Worm (Caenorhabditis elegans) whole organism, L2 larva: ENCODE data around the gene catp-6.

ENCODE experiments used
- C34F6.9 ChIP-seq: fragments of 150-350 bp; optimal IDR thresholded peaks from 2 replicates; lab custom pipeline; 2014; ENCODE audit warnings: missing biosample characterization, missing genetic modification characterization
- F13H6.1 ChIP-seq: sonication (generic microtip); optimal IDR thresholded peaks from 2 replicates; lab custom pipeline; 2016; ENCODE audit warnings: missing genetic modification characterization, missing compliant biosample characterization
- Y55F3AM.14 ChIP-seq: fragments of 200-800 bp; sonication (Bioruptor generic); optimal IDR thresholded peaks from 2 replicates; lab custom pipeline; 2018; ENCODE audit warnings: mild to moderate bottlenecking, missing genetic modification characterization, missing compliant biosample characterization
- ZK546.5 ChIP-seq: sonication (generic microtip); optimal IDR thresholded peaks from 2 replicates; lab custom pipeline; 2017; ENCODE audit warnings: missing biosample characterization, missing genetic modification characterization
- alr-1 ChIP-seq: fragments of 150-350 bp; optimal IDR thresholded peaks from 2 replicates; lab custom pipeline; 2014; ENCODE audit warnings: missing biosample characterization, missing genetic modification characterization
- aly-2 ChIP-seq: fragments of 150-350 bp; optimal IDR thresholded peaks from 2 replicates; lab custom pipeline; 2014; ENCODE audit warnings: missing biosample characterization, missing genetic modification characterization
- ama-1 ChIP-seq: fragments of 150-350 bp; optimal IDR thresholded peaks from 2 replicates; lab custom pipeline; 2018; ENCODE audit warnings: inconsistent platforms
- blmp-1 ChIP-seq: sonication (generic microtip); optimal IDR thresholded peaks from 2 replicates; lab custom pipeline; 2017; ENCODE audit warnings: missing genetic modification characterization, mild to moderate bottlenecking, missing compliant biosample characterization, antibody characterized with exemption, moderate library complexity; ENCODE audit not compliant: insufficient read depth
- ceh-16 ChIP-seq: fragments of 150-350 bp; optimal IDR thresholded peaks from 2 replicates; lab custom pipeline; 2014; ENCODE audit warnings: missing biosample characterization, missing genetic modification characterization
- ceh-82 ChIP-seq: fragments of 150-350 bp; optimal IDR thresholded peaks from 2 replicates; lab custom pipeline; 2014; ENCODE audit warnings: missing biosample characterization, missing genetic modification characterization
- crh-2 ChIP-seq: sonication (generic microtip); optimal IDR thresholded peaks from 2 replicates; lab custom pipeline; 2017; ENCODE audit warnings: missing biosample characterization, missing genetic modification characterization
- dmd-4 ChIP-seq: sonication (generic microtip); optimal IDR thresholded peaks from 2 replicates; lab custom pipeline; 2017; ENCODE audit warnings: missing biosample characterization, missing genetic modification characterization
- egl-27 ChIP-seq: sonication (generic microtip); optimal IDR thresholded peaks from 3 replicates; lab custom pipeline; 2017; ENCODE audit warnings: missing biosample characterization, missing genetic modification reagents, missing genetic modification characterization
- elt-1 ChIP-seq: fragments of 150-350 bp; optimal IDR thresholded peaks from 2 replicates; lab custom pipeline; 2014; ENCODE audit warnings: missing biosample characterization, missing genetic modification characterization
- elt-3 ChIP-seq: sonication (generic microtip); optimal IDR thresholded peaks from 2 replicates; lab custom pipeline; 2017; ENCODE audit warnings: missing biosample characterization, missing genetic modification characterization
- fos-1 ChIP-seq: fragments of 150-350 bp; optimal IDR thresholded peaks from 2 replicates; lab custom pipeline; 2014; ENCODE audit warnings: missing biosample characterization, missing genetic modification characterization
- gmeb-1 ChIP-seq: fragments of 150-350 bp; optimal IDR thresholded peaks from 2 replicates; lab custom pipeline; 2014; ENCODE audit warnings: missing biosample characterization, missing genetic modification characterization
- lin-11 ChIP-seq: fragments of 150-350 bp; sonication (generic microtip); optimal IDR thresholded peaks from 2 replicates; lab custom pipeline; 2014; ENCODE audit warnings: missing biosample characterization, missing genetic modification characterization, inconsistent platforms, mixed read lengths
- lin-13 ChIP-seq: fragments of 150-350 bp; optimal IDR thresholded peaks from 2 replicates; lab custom pipeline; 2014; ENCODE audit warnings: missing biosample characterization, missing genetic modification reagents, missing genetic modification characterization
- lin-39 ChIP-seq: fragments of 150-350 bp; optimal IDR thresholded peaks from 2 replicates; lab custom pipeline; 2014; ENCODE audit warnings: missing biosample characterization, missing genetic modification reagents, missing genetic modification characterization
- lsy-2 ChIP-seq, 2 experiments: fragments of 150-350 bp in 1 of 2; sonication (generic microtip) in 1 of 2; optimal IDR thresholded peaks; 2 replicates each; lab custom pipeline; 2014 to 2017; ENCODE audit warnings: missing biosample characterization in 2 of 2, missing genetic modification characterization in 2 of 2
- mab-5 ChIP-seq: fragments of 150-350 bp; optimal IDR thresholded peaks from 2 replicates; lab custom pipeline; 2014; ENCODE audit warnings: missing biosample characterization, missing genetic modification characterization
- mdl-1 ChIP-seq, 2 experiments: fragments of 150-350 bp in 1 of 2; sonication (generic microtip) in 1 of 2; optimal IDR thresholded peaks; 2 replicates each; lab custom pipeline; 2017; ENCODE audit warnings: missing biosample characterization in 2 of 2, missing genetic modification characterization in 2 of 2
- nhr-10 ChIP-seq: sonication (generic microtip); optimal IDR thresholded peaks from 2 replicates; lab custom pipeline; 2017; ENCODE audit warnings: missing biosample characterization, missing genetic modification characterization
- nhr-11 ChIP-seq: fragments of 150-350 bp; optimal IDR thresholded peaks from 2 replicates; lab custom pipeline; 2014; ENCODE audit warnings: missing biosample characterization, missing genetic modification characterization
- nhr-12 ChIP-seq: fragments of 150-350 bp; optimal IDR thresholded peaks from 2 replicates; lab custom pipeline; 2014; ENCODE audit warnings: missing biosample characterization, missing genetic modification characterization
- nhr-129 ChIP-seq: fragments of 150-350 bp; optimal IDR thresholded peaks from 2 replicates; lab custom pipeline; 2014; ENCODE audit warnings: missing biosample characterization, missing genetic modification characterization
- nhr-21 ChIP-seq: fragments of 150-350 bp; optimal IDR thresholded peaks from 2 replicates; lab custom pipeline; 2014; ENCODE audit warnings: missing biosample characterization, missing genetic modification characterization
- nhr-23 ChIP-seq: fragments of 150-350 bp; optimal IDR thresholded peaks from 2 replicates; lab custom pipeline; 2014; ENCODE audit warnings: missing biosample characterization, missing genetic modification reagents, missing genetic modification characterization
- nhr-237 ChIP-seq: fragments of 150-350 bp; optimal IDR thresholded peaks from 2 replicates; lab custom pipeline; 2014; ENCODE audit warnings: missing biosample characterization, missing genetic modification characterization
- nhr-25 ChIP-seq: fragments of 150-350 bp; sonication (generic microtip); optimal IDR thresholded peaks from 3 replicates; lab custom pipeline; 2014; ENCODE audit warnings: missing biosample characterization, missing genetic modification characterization
- nhr-6 ChIP-seq: fragments of 150-350 bp; optimal IDR thresholded peaks from 2 replicates; lab custom pipeline; 2014; ENCODE audit warnings: missing biosample characterization, missing genetic modification characterization
- nhr-77 ChIP-seq: fragments of 150-350 bp; optimal IDR thresholded peaks from 2 replicates; lab custom pipeline; 2014; ENCODE audit warnings: missing biosample characterization, missing genetic modification characterization
- peb-1 ChIP-seq: fragments of 150-350 bp; optimal IDR thresholded peaks from 2 replicates; lab custom pipeline; 2014; ENCODE audit warnings: missing biosample characterization, missing genetic modification characterization
- sem-4 ChIP-seq: fragments of 150-350 bp; optimal IDR thresholded peaks from 2 replicates; lab custom pipeline; 2014; ENCODE audit warnings: missing biosample characterization, missing genetic modification reagents, missing genetic modification characterization
- skn-1 ChIP-seq: sonication (generic microtip); optimal IDR thresholded peaks from 2 replicates; lab custom pipeline; 2017; ENCODE audit warnings: missing biosample characterization, missing genetic modification characterization
- sma-3 ChIP-seq: sonication (generic microtip); optimal IDR thresholded peaks from 2 replicates; lab custom pipeline; 2016; ENCODE audit warnings: missing genetic modification reagents, missing genetic modification characterization, missing compliant biosample characterization
- sma-9 ChIP-seq, 2 experiments: fragments of 150-350 bp in 1 of 2; sonication (generic microtip) in 1 of 2; optimal IDR thresholded peaks; 2 replicates each; lab custom pipeline; 2014 to 2016; ENCODE audit warnings: missing genetic modification characterization in 2 of 2, mild to moderate bottlenecking in 1 of 2, missing biosample characterization in 1 of 2, missing compliant biosample characterization in 1 of 2, missing genetic modification reagents in 1 of 2, moderate library complexity in 1 of 2
- snpc-4 ChIP-seq: fragments of 150-350 bp; optimal IDR thresholded peaks from 2 replicates; lab custom pipeline; 2014; ENCODE audit warnings: missing biosample characterization, missing genetic modification characterization
- unc-39 ChIP-seq: fragments of 150-350 bp; optimal IDR thresholded peaks from 2 replicates; lab custom pipeline; 2014; ENCODE audit warnings: missing biosample characterization, missing genetic modification characterization
- unc-55 ChIP-seq: fragments of 150-350 bp; sonication (generic microtip); optimal IDR thresholded peaks from 3 replicates; lab custom pipeline; 2014; ENCODE audit warnings: missing biosample characterization, missing genetic modification reagents, missing genetic modification characterization
- unc-62 ChIP-seq: fragments of 150-350 bp; optimal IDR thresholded peaks from 2 replicates; lab custom pipeline; 2014; ENCODE audit warnings: missing biosample characterization, missing genetic modification reagents, missing genetic modification characterization
- zag-1 ChIP-seq: fragments of 150-350 bp; optimal IDR thresholded peaks from 2 replicates; lab custom pipeline; 2014; ENCODE audit warnings: missing biosample characterization, missing genetic modification characterization
- ztf-1 ChIP-seq: fragments of 200-800 bp; sonication (Bioruptor generic); conservative IDR thresholded peaks from 2 replicates; pipeline ENCODE4 v1.3.6; 2022; ENCODE audit warnings: missing genetic modification characterization, missing compliant biosample characterization
- ztf-11 ChIP-seq: sonication (generic microtip); optimal IDR thresholded peaks from 2 replicates; lab custom pipeline; 2017; ENCODE audit warnings: missing biosample characterization, missing genetic modification characterization
- ztf-4 ChIP-seq: fragments of 150-350 bp; optimal IDR thresholded peaks from 2 replicates; lab custom pipeline; 2014; ENCODE audit warnings: missing biosample characterization, missing genetic modification characterization

catp-6 gene

ce11 chrIV:9803544-9803943, 20.8 kb downstream of the catp-6 start (continued):
- TF ChIP-seq sem-4 (tag; lab: Kevin White, UChicago) (no peak), nhr-77 (tag; lab: Kevin White, UChicago) (no peak), dmd-4 (tag; lab: Kevin White, UChicago) (no peak), sma-9 (GFP tag; optimal IDR thresholded peaks at IDR 0.05; lab: Kevin White, UChicago) (peak; percentile 88), sma-9 (tag; optimal IDR thresholded peaks at IDR 0.05; lab: Kevin White, UChicago) (no peak), skn-1 (tag; lab: Kevin White, UChicago) (no peak), peb-1 (no peak), nhr-237 (tag; lab: Kevin White, UChicago) (no peak), blmp-1 (tag; lab: Kevin White, UChicago) (peak; percentile 37), ama-1 (lab: Kevin White, UChicago) (no peak), nhr-25 (tag; lab: Kevin White, UChicago) (peak; percentile 65)

- TF ChIP-seq blmp-1 (tag; lab: Kevin White, UChicago) = peak; percentile 91
- peak; percentile 33 for TF ChIP-seq crh-2 (tag; lab: Kevin White, UChicago)
- no peak for TF ChIP-seq lin-11 (tag; lab: Kevin White, UChicago)
- TF ChIP-seq fos-1 (tag; lab: Kevin White, UChicago) = peak; percentile 72
- TF ChIP-seq lsy-2 (tag; optimal IDR thresholded peaks at IDR 0.05; lab: Kevin White, UChicago) = peak in 1 of 2 experiments; percentile 24
- peak; percentile 30 for TF ChIP-seq C34F6.9 (tag; lab: Kevin White, UChicago)
- peak; percentile 62 for TF ChIP-seq sma-9 (GFP tag; optimal IDR thresholded peaks at IDR 0.05; lab: Kevin White, UChicago)
- TF ChIP-seq sma-9 (tag; optimal IDR thresholded peaks at IDR 0.05; lab: Kevin White, UChicago) = no peak
- no peak for TF ChIP-seq nhr-25 (tag; lab: Kevin White, UChicago)
- TF ChIP-seq F13H6.1 = peak; percentile 1
- TF ChIP-seq unc-62 = no peak
- TF ChIP-seq, all 48 proteins: peak for 7
Observed at ce11 chrIV:9802711-9803110, 21.7 kb downstream of the catp-6 start, which contains the start of gene fat-3. fat-3 (plus strand) TSS chrIV:9803023.

DNA sequence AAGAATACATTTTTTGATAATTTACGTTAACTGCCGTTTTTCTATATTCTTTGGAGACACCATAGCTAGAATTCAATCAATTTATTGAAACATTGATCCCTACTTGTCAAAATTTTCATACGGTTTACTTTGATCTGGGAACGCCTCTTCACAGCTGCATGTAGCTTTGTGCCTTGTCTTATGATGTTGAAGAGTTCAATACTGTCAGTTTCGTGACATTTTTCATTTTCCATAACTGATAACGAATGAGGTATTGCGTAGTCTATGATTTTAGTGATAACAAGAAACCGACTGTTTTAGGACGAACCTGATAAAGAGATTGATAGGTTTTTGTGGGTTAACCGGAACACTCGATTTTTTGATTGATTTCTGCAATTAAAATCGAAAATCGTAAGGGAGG, 23.0 kb downstream of the catp-6 start:
- peak; percentile 91 for TF ChIP-seq fos-1 (tag; lab: Kevin White, UChicago)
- TF ChIP-seq nhr-129 (tag; lab: Kevin White, UChicago) = peak; percentile 21
- no peak for TF ChIP-seq unc-55 (GFP tag; lab: Kevin White, UChicago)
- peak; percentile 48 for TF ChIP-seq gmeb-1 (tag; lab: Kevin White, UChicago)
- TF ChIP-seq blmp-1 (tag; lab: Kevin White, UChicago) = peak; percentile 34
- no peak for TF ChIP-seq sem-4 (tag; lab: Kevin White, UChicago)
- TF ChIP-seq aly-2 (tag; lab: Kevin White, UChicago) = no peak
- no peak for TF ChIP-seq nhr-77 (tag; lab: Kevin White, UChicago)
- no peak for TF ChIP-seq snpc-4 (tag; lab: Kevin White, UChicago)
- no peak for TF ChIP-seq dmd-4 (tag; lab: Kevin White, UChicago)
- no peak for TF ChIP-seq lin-11 (tag; lab: Kevin White, UChicago)
- TF ChIP-seq ztf-1 (GFP tag; lab: Robert Waterston, UW) = no peak
- TF ChIP-seq nhr-23 (tag; lab: Kevin White, UChicago) = no peak
- peak; percentile 25 for TF ChIP-seq F13H6.1
- TF ChIP-seq unc-39 (tag; lab: Kevin White, UChicago) = no peak
- peak; percentile 83 for TF ChIP-seq sma-9 (GFP tag; optimal IDR thresholded peaks at IDR 0.05; lab: Kevin White, UChicago)
- no peak for TF ChIP-seq sma-9 (tag; optimal IDR thresholded peaks at IDR 0.05; lab: Kevin White, UChicago)
- TF ChIP-seq elt-1 (tag; lab: Kevin White, UChicago) = no peak
- no peak for TF ChIP-seq mdl-1 (tag; optimal IDR thresholded peaks at IDR 0.05; lab: Kevin White, UChicago)
- no peak for TF ChIP-seq ZK546.5 (tag; lab: Kevin White, UChicago)
- no peak for TF ChIP-seq nhr-25 (tag; lab: Kevin White, UChicago)
- TF ChIP-seq nhr-10 (tag; lab: Kevin White, UChicago) = no peak
- no peak for TF ChIP-seq mab-5 (tag; lab: Kevin White, UChicago)
- no peak for TF ChIP-seq ceh-16 (tag; lab: Kevin White, UChicago)
- no peak for TF ChIP-seq nhr-6 (tag; lab: Kevin White, UChicago)
- no peak for TF ChIP-seq unc-62
- no peak for TF ChIP-seq ztf-11
- TF ChIP-seq elt-3 (tag; lab: Kevin White, UChicago) = no peak
- no peak for TF ChIP-seq alr-1 (tag; lab: Kevin White, UChicago)
- TF ChIP-seq skn-1 (tag; lab: Kevin White, UChicago) = no peak
- no peak for TF ChIP-seq egl-27
- no peak for TF ChIP-seq ceh-82 (tag; lab: Kevin White, UChicago)
- no peak for TF ChIP-seq lin-39 (tag; lab: Kevin White, UChicago)
- TF ChIP-seq lin-13 (GFP tag; lab: Kevin White, UChicago) = no peak
- TF ChIP-seq nhr-12 (tag; lab: Kevin White, UChicago) = no peak
- no peak for TF ChIP-seq nhr-11 (tag; lab: Kevin White, UChicago)
- no peak for TF ChIP-seq Y55F3AM.14
- no peak for TF ChIP-seq lsy-2 (tag; optimal IDR thresholded peaks at IDR 0.05; lab: Kevin White, UChicago)
- no peak for TF ChIP-seq C34F6.9 (tag; lab: Kevin White, UChicago)
- TF ChIP-seq zag-1 (tag; lab: Kevin White, UChicago) = no peak
- no peak for TF ChIP-seq ztf-4 (tag; lab: Kevin White, UChicago)
- TF ChIP-seq nhr-237 (tag; lab: Kevin White, UChicago) = no peak
- TF ChIP-seq peb-1 = no peak
- TF ChIP-seq nhr-21 = no peak
- TF ChIP-seq sma-3 (GFP tag; lab: Kevin White, UChicago) = peak; percentile 24
- TF ChIP-seq ama-1 (lab: Kevin White, UChicago) = no peak
